Worm (Caenorhabditis elegans) whole organism, L2 larva: Measurements from ENCODE around the gene rps-3.

Source experiments
- ceh-82 ChIP-seq: fragments of 150-350 bp; optimal IDR thresholded peaks from 2 replicates; lab custom pipeline; 2014; ENCODE audit warnings: missing biosample characterization, missing genetic modification characterization
- elt-3 ChIP-seq: sonication (generic microtip); optimal IDR thresholded peaks from 2 replicates; lab custom pipeline; 2017; ENCODE audit warnings: missing biosample characterization, missing genetic modification characterization
- ztf-4 ChIP-seq: fragments of 150-350 bp; optimal IDR thresholded peaks from 2 replicates; lab custom pipeline; 2014; ENCODE audit warnings: missing biosample characterization, missing genetic modification characterization

DNA sequence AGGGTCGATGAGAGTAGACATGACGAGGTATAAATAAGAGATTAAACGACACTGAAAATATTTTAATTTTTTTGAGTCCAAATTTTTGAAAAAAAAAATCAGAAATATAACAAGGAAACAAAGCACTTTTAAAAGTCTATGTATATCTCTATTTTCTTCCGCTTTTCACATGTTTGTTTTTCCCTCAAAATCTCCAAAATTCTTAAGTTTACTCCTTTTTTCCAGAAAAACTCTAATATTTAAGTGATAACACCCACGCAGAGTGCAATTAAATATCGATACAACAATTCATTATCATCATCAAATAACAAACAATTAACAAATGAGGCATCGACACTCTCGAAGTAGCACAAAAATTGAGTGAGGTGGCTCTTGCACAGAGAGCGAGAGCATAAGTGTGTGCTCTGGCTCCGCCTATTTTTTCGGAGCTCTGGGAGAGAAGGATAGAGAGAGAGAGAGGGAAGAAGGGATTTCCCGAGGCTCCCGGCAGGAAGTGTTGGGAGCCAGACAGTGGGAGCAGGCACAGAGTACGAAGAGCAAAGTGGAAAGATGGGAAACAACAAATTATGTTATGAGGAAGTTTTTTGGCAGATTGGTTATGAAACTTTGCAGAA is 48.8 kb upstream of the rps-3 start, which contains the start of gene anmt-2:
- no peak for TF ChIP-seq ceh-82 (tag; lab: Kevin White, UChicago)
- TF ChIP-seq ztf-4 = no peak
- no peak for TF ChIP-seq elt-3 (tag; lab: Kevin White, UChicago)
